Fruit fly (Drosophila melanogaster) whole organism, wandering third instar larva: ENCODE measurements around the gene CG15483.

ENCODE experiments used
- Abd-B ChIP-seq: fragments of >200 bp; optimal IDR thresholded peaks from 2 replicates; lab custom pipeline; 2017; ENCODE audit warnings: missing biosample characterization, missing genetic modification characterization
- CG32264 ChIP-seq: fragments of 200-800 bp; sonication (Bioruptor generic); optimal IDR thresholded peaks from 2 replicates; lab custom pipeline; 2016; ENCODE audit warnings: missing biosample characterization, missing genetic modification characterization
- CG9705 ChIP-seq: fragments of 200-800 bp; sonication (Bioruptor generic); optimal IDR thresholded peaks from 2 replicates; lab custom pipeline; 2018; ENCODE audit warnings: missing biosample characterization, mild to moderate bottlenecking, missing genetic modification characterization
- CrebA ChIP-seq: fragments of 200-800 bp; sonication (Bioruptor generic); optimal IDR thresholded peaks from 2 replicates; lab custom pipeline; 2016; ENCODE audit warnings: missing biosample characterization, mild to moderate bottlenecking, missing genetic modification characterization, borderline replicate concordance
- Dfd ChIP-seq: fragments of >200 bp; optimal IDR thresholded peaks from 2 replicates; lab custom pipeline; 2017; ENCODE audit warnings: missing biosample characterization, missing genetic modification characterization
- Dif ChIP-seq: fragments of 200-275, 200-300 bp; sonication (Bioruptor generic); optimal IDR thresholded peaks from 2 replicates; lab custom pipeline; 2018; ENCODE audit warnings: missing biosample characterization, missing genetic modification characterization; ENCODE audit not compliant: partially characterized antibody
- GATAd ChIP-seq: sonication (Bioruptor generic); optimal IDR thresholded peaks from 2 replicates; lab custom pipeline; 2016; ENCODE audit warnings: missing biosample characterization, missing genetic modification characterization
- HLH106 ChIP-seq: fragments of 200-800 bp; optimal IDR thresholded peaks from 3 replicates; lab custom pipeline; 2019; ENCODE audit warnings: missing biosample characterization, mild to moderate bottlenecking, missing genetic modification characterization, moderate library complexity
- Hnf4 ChIP-seq: fragments of 200-800 bp; sonication (Bioruptor generic); optimal IDR thresholded peaks from 2 replicates; lab custom pipeline; 2016; ENCODE audit warnings: missing biosample characterization, mild to moderate bottlenecking, missing genetic modification characterization
- Hr78 ChIP-seq: fragments of >200 bp; optimal IDR thresholded peaks from 2 replicates; lab custom pipeline; 2017; ENCODE audit warnings: missing biosample characterization, missing genetic modification characterization
- Hr83 ChIP-seq: fragments of 200-300 bp; sonication (Bioruptor generic); optimal IDR thresholded peaks from 2 replicates; lab custom pipeline; 2016; ENCODE audit warnings: missing biosample characterization, mild to moderate bottlenecking, missing genetic modification characterization, moderate library complexity; ENCODE audit not compliant: poor library complexity, severe bottlenecking
- Jra ChIP-seq: sonication (Bioruptor generic); optimal IDR thresholded peaks from 2 replicates; lab custom pipeline; 2016; ENCODE audit warnings: missing biosample characterization, missing genetic modification characterization
- Mio ChIP-seq: sonication (Bioruptor generic); optimal IDR thresholded peaks from 2 replicates; lab custom pipeline; 2016; ENCODE audit warnings: missing biosample characterization, missing genetic modification characterization
- Myc ChIP-seq: fragments of >200 bp; optimal IDR thresholded peaks from 2 replicates; lab custom pipeline; 2017
- N ChIP-seq: fragments of >200 bp; optimal IDR thresholded peaks from 2 replicates; lab custom pipeline; 2018; ENCODE audit warnings: missing biosample characterization, missing external identifiers, missing genetic modification characterization
- OdsH ChIP-seq: fragments of 200-800 bp; sonication (Bioruptor generic); optimal IDR thresholded peaks from 2 replicates; lab custom pipeline; 2016; ENCODE audit warnings: missing biosample characterization, mild to moderate bottlenecking, missing genetic modification characterization
- Rel ChIP-seq, 2 experiments: fragments of 200-800 bp; sonication (Bioruptor generic) in 1 of 2; optimal IDR thresholded peaks; 2 replicates in 1 of 2; 3 replicates in 1 of 2; lab custom pipeline; 2016 to 2019; ENCODE audit warnings: mild to moderate bottlenecking in 2 of 2, missing biosample characterization in 2 of 2, missing genetic modification characterization in 2 of 2, moderate library complexity in 1 of 2
- Sp1 ChIP-seq: fragments of 200-800 bp; sonication (Bioruptor generic); optimal IDR thresholded peaks from 3 replicates; lab custom pipeline; 2019; ENCODE audit warnings: missing biosample characterization, mild to moderate bottlenecking, missing genetic modification characterization, moderate library complexity
- Vsx2 ChIP-seq: fragments of 200-300, 225-300 bp; sonication (Bioruptor generic); optimal IDR thresholded peaks from 2 replicates; lab custom pipeline; 2018; ENCODE audit warnings: missing biosample characterization, missing genetic modification characterization; ENCODE audit not compliant: partially characterized antibody
- br ChIP-seq: fragments of 200-800 bp; sonication (Bioruptor generic); optimal IDR thresholded peaks from 2 replicates; lab custom pipeline; 2016; ENCODE audit warnings: missing biosample characterization, missing genetic modification characterization
- brk ChIP-seq: fragments of 200-800 bp; sonication (Bioruptor generic); optimal IDR thresholded peaks from 2 replicates; lab custom pipeline; 2016; ENCODE audit warnings: missing biosample characterization, mild to moderate bottlenecking, missing genetic modification characterization
- dmrt93B ChIP-seq: fragments of 200-800 bp; sonication (Bioruptor generic); optimal IDR thresholded peaks from 2 replicates; lab custom pipeline; 2018; ENCODE audit warnings: missing biosample characterization, mild to moderate bottlenecking, missing genetic modification characterization
- dsf ChIP-seq: sonication (Bioruptor generic); optimal IDR thresholded peaks from 2 replicates; lab custom pipeline; 2016; ENCODE audit warnings: missing biosample characterization, missing genetic modification characterization, borderline replicate concordance
- ey ChIP-seq: fragments of 200-800 bp; sonication (Bioruptor generic); optimal IDR thresholded peaks from 2 replicates; lab custom pipeline; 2016; ENCODE audit warnings: missing biosample characterization, missing genetic modification characterization
- foxo ChIP-seq, 2 experiments: fragments of 200-800 bp; sonication (Bioruptor generic); optimal IDR thresholded peaks; 2 replicates in 1 of 2; 3 replicates in 1 of 2; lab custom pipeline; 2016 to 2017; ENCODE audit warnings: missing biosample characterization in 2 of 2, missing genetic modification characterization in 2 of 2
- fru ChIP-seq: fragments of 200-800 bp; sonication (Bioruptor generic); optimal IDR thresholded peaks from 3 replicates; lab custom pipeline; 2016; ENCODE audit warnings: missing biosample characterization, mild to moderate bottlenecking, missing genetic modification characterization
- h ChIP-seq: fragments of 200-800 bp; sonication (Bioruptor generic); optimal IDR thresholded peaks from 3 replicates; lab custom pipeline; 2016; ENCODE audit warnings: missing biosample characterization, mild to moderate bottlenecking, missing genetic modification characterization
- jim ChIP-seq: fragments of 175-275, 200-325 bp; sonication (Bioruptor generic); optimal IDR thresholded peaks from 2 replicates; lab custom pipeline; 2016; ENCODE audit warnings: missing biosample characterization, mild to moderate bottlenecking, missing genetic modification characterization
- lola ChIP-seq: fragments of >200 bp; optimal IDR thresholded peaks from 2 replicates; lab custom pipeline; 2017; ENCODE audit warnings: missing biosample characterization, missing genetic modification characterization
- pan ChIP-seq: fragments of >200 bp; optimal IDR thresholded peaks from 2 replicates; lab custom pipeline; 2017
- psq ChIP-seq: fragments of 200-800 bp; sonication (Bioruptor generic); optimal IDR thresholded peaks from 3 replicates; lab custom pipeline; 2017; ENCODE audit warnings: missing biosample characterization, mild to moderate bottlenecking, missing genetic modification characterization, moderate library complexity
- rgr ChIP-seq: fragments of 200-800 bp; sonication (Bioruptor generic); optimal IDR thresholded peaks from 3 replicates; lab custom pipeline; 2016; ENCODE audit warnings: missing biosample characterization, mild to moderate bottlenecking, missing genetic modification characterization
- sage ChIP-seq: fragments of 200-800 bp; sonication (Bioruptor generic); optimal IDR thresholded peaks from 2 replicates; lab custom pipeline; 2016; ENCODE audit warnings: missing biosample characterization, mild to moderate bottlenecking, missing genetic modification characterization
- sv ChIP-seq: fragments of 200-800 bp; sonication (Bioruptor generic); optimal IDR thresholded peaks from 3 replicates; lab custom pipeline; 2016; ENCODE audit warnings: missing biosample characterization, missing genetic modification characterization
- usp ChIP-seq: fragments of >200 bp; optimal IDR thresholded peaks from 2 replicates; lab custom pipeline; 2017; ENCODE audit warnings: missing biosample characterization, missing genetic modification characterization
- woc ChIP-seq: sonication (Bioruptor generic); optimal IDR thresholded peaks from 2 replicates; lab custom pipeline; 2016; ENCODE audit warnings: missing biosample characterization, mild to moderate bottlenecking, missing genetic modification characterization

CG15483 gene

DNA sequence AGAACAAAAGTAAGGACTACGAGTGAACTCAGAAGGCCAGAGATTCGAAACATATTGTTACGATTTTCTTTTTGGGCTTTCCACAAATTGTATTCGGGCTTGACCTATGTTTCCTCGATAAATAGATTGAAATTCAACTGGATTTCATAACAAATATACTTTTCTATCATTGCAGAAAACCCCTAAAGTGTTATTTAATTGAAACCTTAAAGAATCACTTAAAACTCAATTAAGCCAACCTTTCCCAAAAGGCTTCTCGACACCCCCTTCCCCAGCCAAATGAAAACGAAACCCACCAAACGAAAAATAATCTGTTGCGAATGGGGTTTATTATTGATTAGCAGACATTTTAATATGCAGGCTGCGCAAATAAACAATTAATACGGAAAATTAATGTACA is at the start of gene CG15483:
Gene CG15483 (minus strand): TSS at position 101 of the 400 bp plus-strand sequence.
- no peak for TF ChIP-seq fru (GFP tag; lab: Kevin White, UChicago)
- no peak for TF ChIP-seq sv
- no peak for TF ChIP-seq Abd-B (GFP tag; lab: Kevin White, UChicago)
- no peak for TF ChIP-seq Sp1 (GFP tag; lab: Kevin White, UChicago)
- TF ChIP-seq dsf (GFP tag; lab: Kevin White, UChicago) = no peak
- TF ChIP-seq Hr83 (GFP tag; lab: Kevin White, UChicago) = no peak

DNA sequence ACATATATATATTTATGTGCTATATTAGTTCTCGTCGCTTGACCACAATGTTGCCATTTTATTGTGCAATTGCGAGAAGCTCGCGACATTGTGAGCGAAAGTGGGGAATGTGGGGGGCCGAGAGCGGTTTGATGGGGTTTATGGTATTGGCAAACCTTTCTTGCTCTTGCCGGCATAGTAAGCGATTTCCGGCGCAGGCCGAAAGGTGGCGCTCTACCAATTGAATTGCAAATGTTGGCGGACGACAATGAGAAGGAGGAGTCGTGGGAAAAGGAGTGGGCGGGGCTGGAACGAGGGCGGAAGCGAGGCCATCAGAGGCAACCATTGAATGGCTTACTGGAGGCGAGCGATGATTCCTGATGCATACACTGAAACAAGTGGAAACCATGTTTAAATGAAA is 41.8 kb upstream of the CG15483 start:
- TF ChIP-seq brk (GFP tag; lab: Kevin White, UChicago) (no peak), Jra (no peak), Myc (lab: Kevin White, UChicago) (no peak), usp (GFP tag; lab: Kevin White, UChicago) (no peak), Dfd (GFP tag; lab: Kevin White, UChicago) (no peak), GATAd (no peak), OdsH (GFP tag; lab: Kevin White, UChicago) (no peak), CG9705 (no peak)

DNA sequence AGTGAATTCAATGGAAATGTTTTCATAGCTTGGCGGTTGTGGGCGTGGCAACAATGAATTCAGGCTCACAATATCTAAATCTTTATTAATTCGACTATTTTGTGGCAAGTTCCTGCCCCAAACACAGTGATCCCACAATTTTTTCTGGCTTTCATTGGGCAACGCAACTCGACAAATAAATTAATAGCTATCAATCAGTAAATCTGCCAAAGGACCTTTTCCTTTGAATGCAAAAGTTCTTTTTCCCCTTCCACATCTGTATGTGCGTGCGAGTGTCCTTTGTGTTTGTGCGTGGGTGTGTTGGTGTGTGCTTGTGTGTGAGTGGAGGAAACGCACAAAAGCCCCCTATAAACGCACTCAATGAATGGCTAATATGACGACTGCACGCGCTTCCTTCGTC is 19.0 kb upstream of the CG15483 start:
- TF ChIP-seq Dfd (GFP tag; lab: Kevin White, UChicago) (no peak), Mio (GFP tag; lab: Kevin White, UChicago) (no peak), rgr (GFP tag; lab: Kevin White, UChicago) (no peak), HLH106 (tag; lab: Kevin White, UChicago) (no peak), fru (GFP tag; lab: Kevin White, UChicago) (no peak), br (GFP tag; lab: Kevin White, UChicago) (no peak)

- no peak for TF ChIP-seq pan (lab: Kevin White, UChicago)
- no peak for TF ChIP-seq CrebA (GFP tag; lab: Kevin White, UChicago)
These were observed 10.2 kb upstream of the CG15483 start for dm6 chr2L:12771812-12772211.

dm6 chr2L:12756417-12756816 is 5.2 kb downstream of the CG15483 start:
- TF ChIP-seq Dif = no peak
- TF ChIP-seq dmrt93B = no peak
- TF ChIP-seq foxo (GFP tag; optimal IDR thresholded peaks at IDR 0.05; lab: Kevin White, UChicago) = peak in 1 of 2 experiments; percentile 1
- TF ChIP-seq h (GFP tag; lab: Kevin White, UChicago) = no peak
- no peak for TF ChIP-seq Hr78 (GFP tag; lab: Kevin White, UChicago)
- TF ChIP-seq Hnf4 = no peak
- no peak for TF ChIP-seq Mio (GFP tag; lab: Kevin White, UChicago)

dm6 chr2L:12750060-12750459 is 11.6 kb downstream of the CG15483 start:
- no peak for TF ChIP-seq Abd-B (GFP tag; lab: Kevin White, UChicago)
- TF ChIP-seq Dfd (GFP tag; lab: Kevin White, UChicago) = no peak
- TF ChIP-seq Dif = no peak
- no peak for TF ChIP-seq brk (GFP tag; lab: Kevin White, UChicago)
- no peak for TF ChIP-seq lola (GFP tag; lab: Kevin White, UChicago)
- no peak for TF ChIP-seq foxo (GFP tag; optimal IDR thresholded peaks at IDR 0.05; lab: Kevin White, UChicago)
- no peak for TF ChIP-seq usp (GFP tag; lab: Kevin White, UChicago)

- TF ChIP-seq Mio (GFP tag; lab: Kevin White, UChicago) = peak; percentile 45
- no peak for TF ChIP-seq Dif
- TF ChIP-seq fru (GFP tag; lab: Kevin White, UChicago) = peak; percentile 92
- TF ChIP-seq jim (GFP tag; lab: Kevin White, UChicago) = no peak
- no peak for TF ChIP-seq brk (GFP tag; lab: Kevin White, UChicago)
- TF ChIP-seq psq (GFP tag; lab: Kevin White, UChicago) = peak; percentile 83
- TF ChIP-seq Hr83 (GFP tag; lab: Kevin White, UChicago) = no peak
- peak; percentile 10 for TF ChIP-seq Rel (GFP tag; optimal IDR thresholded peaks at IDR 0.05; lab: Kevin White, UChicago)
- peak; percentile 61 for TF ChIP-seq Rel (tag; optimal IDR thresholded peaks at IDR 0.05; lab: Kevin White, UChicago)
- no peak for TF ChIP-seq lola (GFP tag; lab: Kevin White, UChicago)
- TF ChIP-seq foxo (GFP tag; optimal IDR thresholded peaks at IDR 0.05; lab: Kevin White, UChicago) = peak; percentile 40 to 96
- peak; percentile 92 for TF ChIP-seq h (GFP tag; lab: Kevin White, UChicago)
- TF ChIP-seq rgr (GFP tag; lab: Kevin White, UChicago) = peak; percentile 91
- TF ChIP-seq woc (GFP tag; lab: Kevin White, UChicago) = peak; percentile 87
- no peak for TF ChIP-seq N (GFP tag; lab: Kevin White, UChicago)
- TF ChIP-seq OdsH (GFP tag; lab: Kevin White, UChicago) = peak; percentile 89
- TF ChIP-seq CG32264 (GFP tag; lab: Kevin White, UChicago) = peak; percentile 71
- no peak for TF ChIP-seq Hr78 (GFP tag; lab: Kevin White, UChicago)
- peak; percentile 92 for TF ChIP-seq ey
- no peak for TF ChIP-seq Vsx2 (GFP tag; lab: Kevin White, UChicago)
- no peak for TF ChIP-seq CrebA (GFP tag; lab: Kevin White, UChicago)
- peak; percentile 96 for TF ChIP-seq dmrt93B
- TF ChIP-seq usp (GFP tag; lab: Kevin White, UChicago) = no peak
- peak; percentile 82 for TF ChIP-seq sage (GFP tag; lab: Kevin White, UChicago)
These were observed 39.8 kb downstream of the CG15483 start, which contains the start of gene Pih1D1 for dm6 chr2L:12721794-12722315. TSS of gene Pih1D1 (minus strand) at chr2L:12721843.
